Fruit fly (Drosophila melanogaster) Kc167 (cell line): ENCODE data around the gene CG17141.

Experiments
- Myc ChIP-seq: fragments of >200 bp; optimal IDR thresholded peaks from 2 replicates; lab custom pipeline; 2017; ENCODE audit warnings: missing external identifiers
- Sin3A ChIP-seq: fragments of >200 bp; optimal IDR thresholded peaks from 2 replicates; lab custom pipeline; 2018; ENCODE audit warnings: missing external identifiers
- h ChIP-seq: fragments of >200 bp; optimal IDR thresholded peaks from 3 replicates; lab custom pipeline; 2018; ENCODE audit warnings: missing external identifiers
- insv ChIP-seq: fragments of >200 bp; optimal IDR thresholded peaks from 3 replicates; lab custom pipeline; 2018; ENCODE audit warnings: missing external identifiers
- psq ChIP-seq: fragments of >200 bp; optimal IDR thresholded peaks from 2 replicates; lab custom pipeline; 2017; ENCODE audit warnings: missing external identifiers
- ttk ChIP-seq: sonication (Bioruptor generic); optimal IDR thresholded peaks from 2 replicates; lab custom pipeline; 2017; ENCODE audit warnings: missing external identifiers

Gene CG17141

dm6 chr3R:22750534-22750947 is 3.1 kb upstream of the CG17141 start, which contains the start of the genes rumi, CG7029 and Usp12-46:
rumi (minus strand) TSS chr3R:22750597.
CG7029 (plus strand) TSS chr3R:22750901.
Usp12-46 (plus strand) TSS chr3R:22750901.
- TF ChIP-seq ttk (lab: Kevin White, UChicago) (no peak), Sin3A (no peak), insv (lab: Kevin White, UChicago) (no peak)

DNA sequence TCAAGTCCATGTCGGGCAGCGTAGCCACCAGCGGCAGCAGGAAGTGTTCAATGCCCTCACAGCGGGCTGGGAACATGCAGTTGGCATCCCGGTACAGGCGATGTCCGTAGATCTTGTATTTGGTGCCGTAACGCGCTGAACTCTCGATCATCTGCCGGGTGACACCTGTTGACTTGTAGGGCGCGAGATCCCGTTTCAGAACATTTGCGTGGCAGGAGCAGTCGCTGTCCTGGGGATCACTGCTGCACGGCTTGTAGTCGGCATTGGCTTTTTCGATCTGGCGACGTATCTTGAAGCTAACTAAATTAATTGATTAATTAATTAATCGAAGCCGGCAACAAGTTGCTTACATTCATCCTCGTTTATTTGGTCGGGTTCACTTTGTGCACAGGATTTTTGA is 2.6 kb upstream of the CG17141 start:
- TF ChIP-seq ttk (lab: Kevin White, UChicago) (no peak), h (lab: Kevin White, UChicago) (no peak), psq (no peak), Sin3A (no peak), insv (lab: Kevin White, UChicago) (no peak)

DNA sequence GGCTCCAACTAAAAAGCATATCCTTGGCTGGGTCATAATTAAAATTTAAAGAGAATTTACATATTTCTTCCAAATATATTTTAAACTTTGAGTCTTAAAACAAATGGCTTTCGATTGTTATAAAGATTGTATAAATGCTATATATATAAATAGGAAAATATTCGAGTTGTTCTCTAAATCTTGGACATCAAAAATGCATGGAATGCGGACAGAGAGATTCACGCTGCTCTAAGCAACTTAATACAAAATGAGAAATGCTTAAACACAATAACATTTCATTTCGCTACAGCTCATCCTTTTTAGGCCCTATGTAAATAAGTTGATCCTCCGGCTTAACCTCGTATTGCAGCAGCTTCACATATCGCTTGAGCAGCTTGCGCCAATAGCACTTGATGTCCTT is 1.6 kb upstream of the CG17141 start, which contains the start of gene CG31139:
Gene CG31139 (minus strand): TSS at position 101 of the 400 bp plus-strand sequence.
- TF ChIP-seq Myc (no peak), psq (no peak), insv (lab: Kevin White, UChicago) (no peak), ttk (lab: Kevin White, UChicago) (no peak), h (lab: Kevin White, UChicago) (no peak), Sin3A (no peak)

dm6 chr3R:22745432-22745831 is 2.0 kb downstream of the CG17141 start, which contains the start of the genes vret and HP1c:
vret (minus strand) TSS chr3R:22745581.
HP1c (plus strand) TSS chr3R:22745620.
- TF ChIP-seq h (lab: Kevin White, UChicago) (no peak), ttk (lab: Kevin White, UChicago) (no peak), Myc (no peak), Sin3A (no peak)

DNA sequence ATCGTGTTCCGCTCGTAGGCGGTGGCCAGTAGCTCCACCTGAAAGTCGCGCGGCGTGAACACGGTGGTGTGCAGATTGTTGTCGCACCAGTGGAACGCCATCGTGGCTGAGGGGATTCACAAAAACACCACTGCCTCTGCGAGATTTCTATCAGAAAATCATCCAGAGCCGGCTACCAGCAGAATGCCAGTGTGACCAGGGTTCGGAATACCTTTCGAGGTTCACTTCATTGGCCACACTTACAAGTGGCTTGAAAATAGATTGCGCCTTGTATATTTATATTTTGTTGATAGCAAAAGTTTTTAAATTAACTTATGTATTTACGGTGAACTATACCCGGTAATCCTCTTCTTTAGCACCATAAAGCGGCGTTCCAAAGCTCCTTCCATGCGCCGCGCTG is 6.5 kb downstream of the CG17141 start, which contains the start of the genes Dcr-1 and CG6985:
Gene Dcr-1 (minus strand): TSS at position 162 of the 400 bp plus-strand sequence.
Gene CG6985 (plus strand): TSS at position 221 of the 400 bp plus-strand sequence.
- TF ChIP-seq Sin3A (no peak), ttk (lab: Kevin White, UChicago) (no peak), psq (no peak), h (lab: Kevin White, UChicago) (no peak), insv (lab: Kevin White, UChicago) (no peak), Myc (no peak)

- TF ChIP-seq psq (no peak), ttk (lab: Kevin White, UChicago) (no peak), Myc (no peak), insv (lab: Kevin White, UChicago) (no peak), h (lab: Kevin White, UChicago) (no peak), Sin3A (no peak)
Measured at dm6 chr3R:22733751-22734150, 13.6 kb downstream of the CG17141 start, which contains the start of gene Takl2. Takl2 (minus strand) TSS chr3R:22733851.

- TF ChIP-seq Sin3A (no peak), psq (no peak), h (lab: Kevin White, UChicago) (no peak), insv (lab: Kevin White, UChicago) (no peak), Myc (no peak), ttk (lab: Kevin White, UChicago) (no peak)
Measured at dm6 chr3R:22732995-22733394, 14.4 kb downstream of the CG17141 start.

dm6 chr3R:22727857-22728256 is 19.5 kb downstream of the CG17141 start:
- TF ChIP-seq psq (no peak), insv (lab: Kevin White, UChicago) (no peak), Myc (no peak), ttk (lab: Kevin White, UChicago) (no peak), Sin3A (no peak), h (lab: Kevin White, UChicago) (no peak)

DNA sequence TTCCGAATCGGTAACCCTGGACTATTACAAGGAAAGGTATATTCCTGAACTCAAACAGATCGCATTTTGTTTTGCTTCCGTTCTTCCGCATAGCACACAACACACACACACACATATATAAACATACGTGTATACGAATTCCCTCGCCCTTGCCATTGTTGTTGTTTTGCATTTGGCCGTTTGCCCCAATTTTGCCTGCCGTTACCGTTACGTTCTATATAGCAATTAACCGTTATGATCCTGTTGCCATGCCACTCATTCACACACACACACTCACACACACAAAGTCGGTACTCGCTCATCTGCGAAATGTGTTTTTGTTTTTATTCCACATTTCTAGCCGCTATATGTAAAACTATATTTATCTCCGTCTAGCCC is 20.0 kb downstream of the CG17141 start:
- TF ChIP-seq h (lab: Kevin White, UChicago): no peak

- TF ChIP-seq insv (lab: Kevin White, UChicago) (no peak), Myc (no peak), psq (no peak), ttk (lab: Kevin White, UChicago) (no peak), h (lab: Kevin White, UChicago) (no peak), Sin3A (no peak)
Measured at dm6 chr3R:22726771-22727455, 20.5 kb downstream of the CG17141 start, which contains the start of gene CG45049. CG45049 (plus strand) TSS chr3R:22726967.

- TF ChIP-seq Sin3A (no peak), psq (peak; percentile 73), h (lab: Kevin White, UChicago) (no peak)
Measured at dm6 chr3R:22726031-22726770, 21.2 kb downstream of the CG17141 start, which contains the start of gene RNF220. RNF220 (minus strand) TSS chr3R:22726414.

DNA sequence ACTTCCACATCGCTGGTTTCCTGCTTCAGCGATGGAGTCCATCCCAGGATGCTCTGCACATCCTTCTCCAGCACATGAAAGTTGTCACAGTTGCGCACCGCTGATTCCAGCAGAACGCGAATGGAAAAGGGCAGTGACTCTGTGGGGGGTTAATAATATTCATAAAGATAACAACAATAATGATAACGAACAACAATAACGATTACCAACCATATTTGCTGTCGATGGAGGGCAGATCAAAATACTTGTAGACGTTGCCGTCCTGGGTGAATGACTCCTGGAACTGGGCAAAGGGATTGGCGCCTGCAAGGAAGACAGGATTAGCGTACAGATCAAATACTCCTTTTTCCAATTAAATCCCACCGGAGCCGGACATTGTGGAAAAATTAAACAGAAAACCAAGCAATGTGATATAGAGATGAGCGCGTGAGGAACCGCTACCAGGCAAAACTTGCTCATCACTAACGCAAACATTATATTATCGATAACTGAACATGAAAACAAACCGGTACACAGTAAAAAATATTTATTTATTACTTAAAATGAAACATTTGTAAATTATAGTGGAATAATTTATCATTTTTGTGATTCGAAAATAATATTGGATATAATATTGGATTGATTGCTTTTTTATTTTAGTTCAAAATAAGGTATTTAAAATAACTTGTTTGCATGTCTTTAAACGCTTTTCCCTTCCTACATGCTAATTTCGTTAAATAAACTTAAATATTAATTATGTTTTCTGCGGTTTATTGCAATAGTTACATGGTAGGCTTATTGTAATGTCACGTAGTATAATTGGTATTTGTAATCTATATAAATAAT is 23.0 kb downstream of the CG17141 start, which contains the start of gene Irp-1A:
Gene Irp-1A (minus strand): TSS at position 439 of the 825 bp plus-strand sequence.
- TF ChIP-seq ttk (lab: Kevin White, UChicago): no peak
- TF ChIP-seq psq: no peak
- TF ChIP-seq insv (lab: Kevin White, UChicago): no peak
- TF ChIP-seq h (lab: Kevin White, UChicago): no peak
- TF ChIP-seq Myc: no peak
- no peak for TF ChIP-seq Sin3A
